Worm (Caenorhabditis elegans) whole organism, L3 larva: Measurements from ENCODE around the gene ncx-3.

Experiments
- R02D3.7 ChIP-seq: fragments of 150-350 bp; optimal IDR thresholded peaks from 2 replicates; lab custom pipeline; 2014; ENCODE audit warnings: missing biosample characterization, missing genetic modification characterization
- ZK546.5 ChIP-seq: sonication (generic microtip); optimal IDR thresholded peaks from 2 replicates; lab custom pipeline; 2017; ENCODE audit warnings: missing biosample characterization, missing genetic modification characterization
- aly-2 ChIP-seq: fragments of 150-350 bp; optimal IDR thresholded peaks from 2 replicates; lab custom pipeline; 2014; ENCODE audit warnings: missing biosample characterization, missing genetic modification characterization
- ceh-16 ChIP-seq: sonication (generic microtip); optimal IDR thresholded peaks from 2 replicates; lab custom pipeline; 2017; ENCODE audit warnings: missing biosample characterization, missing genetic modification characterization
- ceh-82 ChIP-seq: fragments of 150-350 bp; optimal IDR thresholded peaks from 2 replicates; lab custom pipeline; 2014; ENCODE audit warnings: missing biosample characterization, missing genetic modification characterization
- ceh-9 ChIP-seq: sonication (generic microtip); optimal IDR thresholded peaks from 2 replicates; lab custom pipeline; 2018; ENCODE audit warnings: missing biosample characterization, missing genetic modification characterization
- daf-12 ChIP-seq: fragments of 150-350 bp; optimal IDR thresholded peaks from 2 replicates; lab custom pipeline; 2014; ENCODE audit warnings: missing biosample characterization, missing genetic modification reagents, missing genetic modification characterization
- egl-27 ChIP-seq: sonication (generic microtip); optimal IDR thresholded peaks from 4 replicates; lab custom pipeline; 2017; ENCODE audit warnings: missing biosample characterization, missing genetic modification reagents, missing genetic modification characterization
- egl-5 ChIP-seq: fragments of 150-350 bp; optimal IDR thresholded peaks from 2 replicates; lab custom pipeline; 2017; ENCODE audit warnings: missing biosample characterization, missing genetic modification reagents, missing genetic modification characterization, inconsistent platforms
- elt-1 ChIP-seq: fragments of 150-350 bp; optimal IDR thresholded peaks from 2 replicates; lab custom pipeline; 2014; ENCODE audit warnings: missing biosample characterization, missing genetic modification characterization
- elt-3 ChIP-seq, 3 experiments: fragments of 150-350 bp in 1 of 3; sonication (generic microtip) in 2 of 3; optimal IDR thresholded peaks; 2 replicates in 2 of 3; 4 replicates in 1 of 3; lab custom pipeline; 2014 to 2017; ENCODE audit warnings: missing biosample characterization in 3 of 3, missing genetic modification characterization in 3 of 3
- eor-1 ChIP-seq, 2 experiments: fragments of 150-350 bp; optimal IDR thresholded peaks; 2 replicates each; lab custom pipeline; 2014 to 2018; ENCODE audit warnings: missing biosample characterization in 2 of 2, missing genetic modification characterization in 2 of 2
- fkh-10 ChIP-seq: sonication (generic microtip); optimal IDR thresholded peaks from 2 replicates; lab custom pipeline; 2017; ENCODE audit warnings: missing biosample characterization, missing genetic modification reagents, missing genetic modification characterization
- fkh-2 ChIP-seq: fragments of 150-350 bp; optimal IDR thresholded peaks from 2 replicates; lab custom pipeline; 2014; ENCODE audit warnings: missing biosample characterization, missing genetic modification reagents, missing genetic modification characterization
- fos-1 ChIP-seq: fragments of 150-350 bp; optimal IDR thresholded peaks from 2 replicates; lab custom pipeline; 2014; ENCODE audit warnings: missing biosample characterization, missing genetic modification characterization
- jun-1 ChIP-seq: fragments of 150-350 bp; optimal IDR thresholded peaks from 2 replicates; lab custom pipeline; 2014; ENCODE audit warnings: missing biosample characterization, missing genetic modification reagents, missing genetic modification characterization
- lin-15B ChIP-seq: fragments of 150-350 bp; optimal IDR thresholded peaks from 2 replicates; lab custom pipeline; 2014; ENCODE audit warnings: missing biosample characterization, missing genetic modification characterization
- lin-39 ChIP-seq: fragments of 150-350 bp; optimal IDR thresholded peaks from 2 replicates; lab custom pipeline; 2018; ENCODE audit warnings: missing biosample characterization, missing genetic modification reagents, missing genetic modification characterization
- lsy-12 ChIP-seq: sonication (generic microtip); optimal IDR thresholded peaks from 2 replicates; lab custom pipeline; 2016; ENCODE audit warnings: mild to moderate bottlenecking, missing genetic modification characterization, missing compliant biosample characterization
- nfya-1 ChIP-seq: sonication (generic microtip); optimal IDR thresholded peaks from 2 replicates; lab custom pipeline; 2017; ENCODE audit warnings: missing genetic modification characterization, mild to moderate bottlenecking, missing compliant biosample characterization, antibody characterized with exemption, moderate library complexity; ENCODE audit not compliant: insufficient read depth
- nhr-11 ChIP-seq: fragments of 150-350 bp; optimal IDR thresholded peaks from 2 replicates; lab custom pipeline; 2014; ENCODE audit warnings: missing biosample characterization, missing genetic modification characterization
- nhr-12 ChIP-seq: fragments of 150-350 bp; optimal IDR thresholded peaks from 2 replicates; lab custom pipeline; 2014; ENCODE audit warnings: missing biosample characterization, missing genetic modification characterization
- nhr-23 ChIP-seq: fragments of 150-350 bp; optimal IDR thresholded peaks from 2 replicates; lab custom pipeline; 2014; ENCODE audit warnings: missing biosample characterization, missing genetic modification reagents, missing genetic modification characterization
- nhr-237 ChIP-seq: fragments of 150-350 bp; optimal IDR thresholded peaks from 2 replicates; lab custom pipeline; 2014; ENCODE audit warnings: missing biosample characterization, missing genetic modification characterization
- nhr-25 ChIP-seq: sonication (generic microtip); optimal IDR thresholded peaks from 2 replicates; lab custom pipeline; 2017; ENCODE audit warnings: missing biosample characterization, missing genetic modification characterization
- nhr-28 ChIP-seq: fragments of 150-350 bp; optimal IDR thresholded peaks from 2 replicates; lab custom pipeline; 2014; ENCODE audit warnings: missing biosample characterization, missing genetic modification characterization
- nhr-76 ChIP-seq: fragments of 150-350 bp; sonication (generic microtip); optimal IDR thresholded peaks from 5 replicates; lab custom pipeline; 2014; ENCODE audit warnings: missing biosample characterization, missing genetic modification characterization
- pha-4 ChIP-seq: fragments of 150-350 bp; optimal IDR thresholded peaks from 2 replicates; lab custom pipeline; 2014; ENCODE audit warnings: missing biosample characterization, missing genetic modification reagents, missing genetic modification characterization
- pqm-1 ChIP-seq: fragments of 150-350 bp; optimal IDR thresholded peaks from 2 replicates; lab custom pipeline; 2017; ENCODE audit warnings: missing biosample characterization, missing genetic modification characterization, inconsistent platforms
- skn-1 ChIP-seq: fragments of 150-350 bp; optimal IDR thresholded peaks from 2 replicates; lab custom pipeline; 2014; ENCODE audit warnings: missing biosample characterization, missing genetic modification characterization
- tbx-2 ChIP-seq: sonication (generic microtip); optimal IDR thresholded peaks from 2 replicates; lab custom pipeline; 2016; ENCODE audit warnings: mild to moderate bottlenecking, missing genetic modification characterization, missing compliant biosample characterization
- unc-39 ChIP-seq: sonication (generic microtip); optimal IDR thresholded peaks from 4 replicates; lab custom pipeline; 2017; ENCODE audit warnings: missing biosample characterization, missing genetic modification characterization
- zag-1 ChIP-seq: fragments of 150-350 bp; optimal IDR thresholded peaks from 2 replicates; lab custom pipeline; 2014; ENCODE audit warnings: missing biosample characterization, missing genetic modification characterization

Gene ncx-3

DNA sequence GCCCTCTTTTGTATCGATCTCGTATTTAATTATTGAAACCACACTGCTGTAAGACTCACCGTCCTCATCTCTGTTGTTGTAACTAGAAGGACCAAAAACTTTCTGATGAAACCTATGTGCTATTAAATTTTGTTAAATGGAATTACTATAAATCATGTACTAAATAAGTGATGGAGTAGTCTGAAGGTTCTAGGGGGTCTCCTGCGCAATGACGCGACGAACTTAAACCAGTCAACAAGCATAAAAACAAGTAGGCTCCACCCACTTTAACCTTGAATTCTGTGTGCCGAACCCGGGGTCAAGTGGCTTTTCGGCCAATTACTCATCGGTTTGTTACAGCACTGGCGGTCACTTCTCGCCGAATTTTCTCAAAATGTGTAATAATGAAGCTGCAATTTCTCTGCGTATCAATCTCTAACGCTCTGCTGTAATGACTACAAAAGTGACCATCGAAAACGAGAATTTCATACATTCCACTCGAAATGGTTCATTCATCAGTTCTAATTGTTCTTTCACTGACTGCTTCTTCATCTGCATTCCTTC lies 20.6 kb downstream of the ncx-3 start, which contains the start of gene grl-21:
Gene grl-21, plus strand, starts transcription at position 464 of the 543 bp plus-strand sequence.
- TF ChIP-seq unc-39 (tag; lab: Kevin White, UChicago): no peak
- peak; percentile 81 for TF ChIP-seq nhr-25
- no peak for TF ChIP-seq egl-27 (tag; lab: Kevin White, UChicago)

DNA sequence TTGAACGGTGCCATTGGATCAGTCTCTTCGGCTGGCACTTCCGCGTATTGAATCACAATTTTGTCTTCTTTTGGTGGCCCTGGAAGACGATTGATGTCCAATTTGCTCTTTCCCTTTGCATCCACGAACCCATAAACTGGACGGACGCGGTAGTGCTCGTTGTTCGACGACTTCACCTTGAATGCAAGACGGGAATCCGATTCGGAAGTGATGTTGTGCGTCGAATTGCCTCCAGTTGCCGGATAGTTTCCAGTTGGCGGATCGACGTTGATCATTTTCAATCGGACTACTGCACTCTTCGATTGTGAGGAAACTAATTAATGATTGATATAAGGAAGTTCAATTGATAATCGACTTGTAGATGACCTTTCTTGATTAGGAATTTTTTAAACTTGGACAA lies 21.9 kb downstream of the ncx-3 start, which contains the start of gene ssp-34:
Gene ssp-34, minus strand, starts transcription at position 275 of the 400 bp plus-strand sequence.
- no peak for TF ChIP-seq ceh-82
- no peak for TF ChIP-seq lin-39 (tag; lab: Kevin White, UChicago)
- TF ChIP-seq ceh-16 (tag; lab: Kevin White, UChicago): no peak
- no peak for TF ChIP-seq tbx-2
- TF ChIP-seq nhr-28 (tag; lab: Kevin White, UChicago): no peak
- TF ChIP-seq lsy-12: no peak
- no peak for TF ChIP-seq nfya-1
- TF ChIP-seq fkh-2 (tag; lab: Kevin White, UChicago): no peak
- no peak for TF ChIP-seq nhr-237 (tag; lab: Kevin White, UChicago)
- no peak for TF ChIP-seq ceh-9 (tag; lab: Kevin White, UChicago)
- no peak for TF ChIP-seq nhr-11 (tag; lab: Kevin White, UChicago)
- TF ChIP-seq elt-3 (tag; optimal IDR thresholded peaks at IDR 0.05; lab: Kevin White, UChicago): no peak
- TF ChIP-seq fos-1 (tag; lab: Kevin White, UChicago): no peak

DNA sequence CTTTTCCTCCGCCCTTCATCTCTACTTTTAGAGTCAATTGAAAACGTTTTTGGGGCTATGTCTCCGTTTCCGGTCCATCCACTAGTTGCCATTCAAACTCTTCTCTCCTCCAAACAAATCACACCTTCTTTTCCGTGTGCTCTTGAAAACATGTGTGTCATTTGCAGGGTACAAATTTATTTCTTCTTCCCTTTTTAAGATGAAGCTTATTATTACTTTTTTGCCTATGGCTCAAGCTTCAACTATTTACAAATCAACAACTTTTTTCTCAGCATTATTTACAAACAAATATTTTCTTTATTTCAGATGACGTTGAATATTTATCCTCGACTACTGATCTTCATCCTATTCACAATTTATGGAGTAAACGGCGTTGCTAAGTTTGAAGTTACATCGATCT lies 28.0 kb downstream of the ncx-3 start, which contains the start of gene T25B9.3:
Gene T25B9.3, plus strand, starts transcription at position 301 of the 400 bp plus-strand sequence.
- TF ChIP-seq skn-1 (tag; lab: Kevin White, UChicago) (no peak), R02D3.7 (tag; lab: Kevin White, UChicago) (no peak)

DNA sequence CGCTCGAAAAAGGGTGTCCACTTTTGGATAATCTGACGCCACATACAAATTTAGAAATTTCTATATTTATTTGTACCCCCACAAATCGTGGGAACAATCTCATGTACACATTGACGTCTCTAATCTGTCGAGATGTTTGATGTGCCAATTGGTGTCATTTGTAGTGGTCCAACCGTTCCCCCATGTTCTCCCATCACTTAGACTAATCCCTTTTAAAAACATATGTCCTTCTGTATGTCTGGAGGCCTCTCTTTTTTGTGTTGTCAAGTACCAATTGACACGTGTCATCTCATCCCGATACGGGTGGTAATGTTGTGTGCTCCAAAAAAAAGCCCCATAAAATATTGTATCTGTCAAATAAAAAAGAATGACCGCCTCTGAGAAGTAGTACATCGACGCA lies 28.9 kb downstream of the ncx-3 start:
- no peak for TF ChIP-seq lin-15B (tag; lab: Kevin White, UChicago)
- no peak for TF ChIP-seq ZK546.5 (tag; lab: Kevin White, UChicago)
- TF ChIP-seq aly-2 (tag; lab: Kevin White, UChicago): no peak
- TF ChIP-seq ceh-16 (tag; lab: Kevin White, UChicago): no peak
- no peak for TF ChIP-seq skn-1 (tag; lab: Kevin White, UChicago)
- no peak for TF ChIP-seq nhr-76 (tag; lab: Kevin White, UChicago)
- TF ChIP-seq elt-1 (tag; lab: Kevin White, UChicago): no peak

DNA sequence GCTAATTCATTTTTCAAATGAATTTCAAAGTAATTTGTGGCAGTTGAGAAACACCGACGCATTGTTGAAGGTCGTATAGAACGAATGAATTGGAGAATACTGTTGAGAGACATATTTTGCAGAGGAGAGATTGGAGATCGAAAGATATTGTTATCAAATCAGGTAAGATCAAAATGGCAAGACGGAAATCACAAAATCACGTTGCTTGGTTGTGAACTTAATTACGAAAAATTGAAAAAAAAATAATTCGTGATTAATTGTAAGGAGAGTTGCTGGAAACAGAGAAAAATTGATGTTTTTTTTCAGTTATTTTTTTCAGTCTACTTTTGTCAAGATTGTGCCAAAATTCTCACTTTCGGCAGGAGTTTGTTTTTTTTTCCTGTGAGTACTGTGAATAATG lies 33.6 kb downstream of the ncx-3 start, which contains the start of gene T25B9.1:
Gene T25B9.1, minus strand, starts transcription at position 101 of the 400 bp plus-strand sequence.
- TF ChIP-seq lin-39 (tag; lab: Kevin White, UChicago): no peak
- no peak for TF ChIP-seq pha-4 (tag; lab: Kevin White, UChicago)
- TF ChIP-seq egl-5 (tag; lab: Kevin White, UChicago): no peak
- TF ChIP-seq eor-1 (tag; optimal IDR thresholded peaks at IDR 0.05; lab: Kevin White, UChicago): no peak
- TF ChIP-seq fos-1 (tag; lab: Kevin White, UChicago): no peak
- no peak for TF ChIP-seq skn-1 (tag; lab: Kevin White, UChicago)
- no peak for TF ChIP-seq pqm-1
- TF ChIP-seq nhr-25: no peak
- no peak for TF ChIP-seq ceh-82
- no peak for TF ChIP-seq nhr-12 (tag; lab: Kevin White, UChicago)
- no peak for TF ChIP-seq lin-15B (tag; lab: Kevin White, UChicago)
- no peak for TF ChIP-seq nhr-28 (tag; lab: Kevin White, UChicago)
- TF ChIP-seq fkh-10: no peak
- TF ChIP-seq zag-1 (tag; lab: Kevin White, UChicago): no peak
- TF ChIP-seq daf-12 (tag; lab: Kevin White, UChicago): no peak
- no peak for TF ChIP-seq jun-1 (tag; lab: Kevin White, UChicago)
- TF ChIP-seq nhr-76 (tag; lab: Kevin White, UChicago): no peak
- TF ChIP-seq nhr-23 (tag; lab: Kevin White, UChicago): no peak
- no peak for TF ChIP-seq aly-2 (tag; lab: Kevin White, UChicago)
